Worm (Caenorhabditis elegans): Measurements from ENCODE around the gene bath-15.
A peak's percentile ranks its signal among the peaks of the same experiment; 100 is the strongest.

- TF ChIP-seq fos-1 (tag; optimal IDR thresholded peaks at IDR 0.05) (no peak), lin-39 (tag; optimal IDR thresholded peaks at IDR 0.05) (no peak), lin-13 (GFP tag; optimal IDR thresholded peaks at IDR 0.05) (no peak), cey-2 (tag; optimal IDR thresholded peaks at IDR 0.05; ENCODE audit: borderline replicate concordance, insufficient read depth) (no peak), hlh-11 (tag; optimal IDR thresholded peaks at IDR 0.05) (peak; percentile 46)
Observed at ce11 chrIII:7762250-7762649, 13.6 kb downstream of the bath-15 start.
